Worm (Caenorhabditis elegans): Measurements from ENCODE around the gene srbc-77.

Gene srbc-77

DNA sequence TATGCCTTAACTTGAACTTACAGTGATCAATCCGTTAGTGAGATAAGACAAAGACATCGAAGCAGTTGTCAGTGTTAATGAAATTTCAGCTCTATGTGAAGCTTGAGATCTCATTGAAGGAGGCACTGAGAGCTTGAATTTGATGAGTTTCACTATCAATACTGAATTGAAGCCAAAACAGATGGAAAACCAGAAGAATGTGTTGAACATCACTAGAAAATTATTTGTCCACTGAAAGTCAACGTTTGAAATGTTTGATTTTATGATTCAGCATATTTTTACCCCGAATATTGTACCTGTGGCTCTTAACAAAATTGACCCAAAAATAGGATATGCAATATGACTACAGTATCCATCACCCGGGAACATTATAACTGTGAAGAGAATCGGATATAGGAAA, 40.8 kb downstream of the srbc-77 start:
- TF ChIP-seq D2030.7 (GFP tag; IDR thresholded peaks at IDR 0.05) (no peak), tbx-9 (tag; optimal IDR thresholded peaks at IDR 0.05; ENCODE audit: borderline replicate concordance) (no peak), F39B2.1 (GFP tag; IDR thresholded peaks at IDR 0.05) (no peak), rcor-1 (GFP tag; IDR thresholded peaks at IDR 0.05) (no peak)

DNA sequence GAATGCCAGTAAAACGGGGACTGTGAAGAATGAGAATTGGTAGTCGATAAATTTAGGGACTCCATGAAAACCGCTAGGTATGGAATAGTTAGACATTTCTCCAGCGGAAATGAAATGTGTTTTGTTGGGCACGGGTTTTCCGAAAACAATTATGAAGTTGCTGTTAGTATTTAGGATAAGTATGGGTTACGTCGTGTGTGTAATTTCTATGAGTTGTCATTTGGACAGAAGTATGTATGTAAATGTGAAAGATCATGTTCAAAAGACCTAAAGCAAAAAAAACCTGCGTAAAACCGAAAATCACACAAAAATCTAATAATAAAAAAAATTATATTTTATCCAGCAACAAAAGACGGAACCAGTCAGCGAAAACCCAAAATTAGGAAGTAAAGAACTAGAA, 42.5 kb downstream of the srbc-77 start, which contains the start of gene sru-23:
sru-23 (minus strand) TSS at position 101 of the 400 bp plus-strand sequence.
- no peak for TF ChIP-seq lin-40 (tag; optimal IDR thresholded peaks at IDR 0.05)
- no peak for TF ChIP-seq akir-1 (GFP tag; optimal IDR thresholded peaks at IDR 0.05)
- TF ChIP-seq snpc-1.3 (tag; optimal IDR thresholded peaks at IDR 0.05; ENCODE audit: insufficient read depth), result no peak
- no peak for TF ChIP-seq nhr-179 (tag; optimal IDR thresholded peaks at IDR 0.05)
- TF ChIP-seq ceh-27 (GFP tag; optimal IDR thresholded peaks at IDR 0.05), result no peak
- no peak for TF ChIP-seq lsy-27 (tag; optimal IDR thresholded peaks at IDR 0.05; ENCODE audit: borderline replicate concordance, insufficient read depth)
- no peak for TF ChIP-seq lin-35 (GFP tag; optimal IDR thresholded peaks at IDR 0.05)

DNA sequence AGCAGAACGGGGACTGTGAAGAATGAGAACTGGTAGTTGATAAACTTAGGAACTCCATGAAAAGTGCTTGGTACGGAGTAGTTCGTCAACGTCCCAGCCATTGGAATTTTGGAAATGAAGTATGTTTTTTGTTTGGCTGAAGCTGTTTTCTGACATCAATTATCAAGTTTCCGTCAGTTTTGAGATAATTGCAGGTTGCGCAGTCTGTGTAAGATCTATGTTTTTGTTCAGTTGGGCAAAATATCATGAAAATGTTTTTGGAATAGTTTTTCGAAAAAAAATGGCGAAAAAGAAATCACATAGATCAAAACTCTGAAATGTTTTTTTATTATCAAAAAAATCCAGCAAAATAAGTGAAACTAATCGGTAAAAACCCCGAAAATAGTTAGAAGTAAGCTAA, 44.9 kb downstream of the srbc-77 start, which contains the start of gene sru-22:
sru-22 (minus strand) TSS at position 101 of the 400 bp plus-strand sequence.
- TF ChIP-seq nhr-90 (tag; optimal IDR thresholded peaks at IDR 0.05), result no peak
- TF ChIP-seq tbp1 (GFP tag; optimal IDR thresholded peaks at IDR 0.05), result no peak
- TF ChIP-seq hmg-1.2 (GFP tag; IDR thresholded peaks at IDR 0.05), result no peak
- TF ChIP-seq mcd-1 (GFP tag; IDR thresholded peaks at IDR 0.05), result no peak
- TF ChIP-seq ccch-3 (GFP tag; optimal IDR thresholded peaks at IDR 0.05), result no peak
- TF ChIP-seq Y79H2A.3 (GFP tag; conservative IDR thresholded peaks at IDR 0.05), result no peak
- TF ChIP-seq lin-35 (GFP tag; optimal IDR thresholded peaks at IDR 0.05), result no peak
- TF ChIP-seq lir-1 (GFP tag; conservative IDR thresholded peaks at IDR 0.05), result no peak
- no peak for TF ChIP-seq dox-1 (GFP tag; IDR thresholded peaks at IDR 0.05)
- TF ChIP-seq K12H6.12 (tag; optimal IDR thresholded peaks at IDR 0.05), result no peak
- TF ChIP-seq somi-1 (GFP tag; optimal IDR thresholded peaks at IDR 0.05), result no peak
- TF ChIP-seq ceh-79 (tag; optimal IDR thresholded peaks at IDR 0.05), result no peak
- TF ChIP-seq aptf-3 (GFP tag; IDR thresholded peaks at IDR 0.05), result no peak
- TF ChIP-seq attf-5 (GFP tag; optimal IDR thresholded peaks at IDR 0.05), result no peak
- no peak for TF ChIP-seq egl-18 (GFP tag; IDR thresholded peaks at IDR 0.05)
- TF ChIP-seq cebp-2 (GFP tag; IDR thresholded peaks at IDR 0.05), result no peak
- no peak for TF ChIP-seq akir-1 (GFP tag; optimal IDR thresholded peaks at IDR 0.05)
- no peak for TF ChIP-seq aptf-2 (GFP tag; conservative IDR thresholded peaks at IDR 0.05)
- TF ChIP-seq him-1 (tag; optimal IDR thresholded peaks at IDR 0.05), result no peak
- TF ChIP-seq bed-1 (GFP tag; IDR thresholded peaks at IDR 0.05), result no peak

DNA sequence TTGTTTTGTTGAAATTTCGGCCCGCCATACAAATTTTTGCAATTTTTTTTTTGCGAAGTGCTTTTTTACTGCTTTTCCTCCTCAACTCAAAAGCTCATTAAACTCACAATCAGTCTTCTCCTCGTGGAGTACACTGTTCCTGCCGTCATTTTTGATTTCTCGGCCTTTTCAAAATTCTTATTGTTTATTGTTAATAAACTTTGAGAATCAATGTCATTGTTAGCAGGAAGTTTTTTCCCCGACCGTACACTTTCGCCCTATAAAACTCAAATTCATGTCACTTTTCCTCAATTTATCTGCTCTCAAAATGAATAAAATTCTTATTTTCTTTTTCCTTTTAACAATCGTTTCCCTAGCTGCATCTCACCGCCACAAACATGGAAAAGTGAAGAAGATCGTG, 45.9 kb downstream of the srbc-77 start, which contains the start of gene clec-232:
clec-232 (plus strand) TSS at position 301 of the 400 bp plus-strand sequence.
- TF ChIP-seq madf-8 (GFP tag; conservative IDR thresholded peaks at IDR 0.05) (no peak), sdz-38 (tag; optimal IDR thresholded peaks at IDR 0.05) (no peak), xnd-1 (tag; optimal IDR thresholded peaks at IDR 0.05) (no peak), lsy-27 (tag; optimal IDR thresholded peaks at IDR 0.05; ENCODE audit: borderline replicate concordance, insufficient read depth) (no peak), K12H6.12 (tag; optimal IDR thresholded peaks at IDR 0.05) (no peak), Y95B8A.8 (GFP tag; IDR thresholded peaks at IDR 0.05) (no peak), ceh-40 (GFP tag; IDR thresholded peaks at IDR 0.05) (no peak), repo-1 (tag; optimal IDR thresholded peaks at IDR 0.05) (no peak), dpl-1 (GFP tag; optimal IDR thresholded peaks at IDR 0.05) (no peak)
